Worm (Caenorhabditis elegans) whole organism, midembryonic: ENCODE measurements around the gene ZK177.9.

Source experiments
- T22C8.4 ChIP-seq: fragments of 200-800 bp; sonication (Bioruptor generic); IDR thresholded peaks from 2 replicates; pipeline ENCODE4 v1.3.6; 2022; ENCODE audit warnings: missing genetic modification characterization, missing compliant biosample characterization
- cog-1 ChIP-seq: sonication (generic microtip); optimal IDR thresholded peaks from 2 replicates; lab custom pipeline; 2016; ENCODE audit warnings: missing genetic modification characterization, missing compliant biosample characterization
- flt-1 ChIP-seq: fragments of 200-800 bp; sonication (Bioruptor generic); IDR thresholded peaks from 2 replicates; pipeline ENCODE4 v1.3.6; 2022; ENCODE audit warnings: missing genetic modification characterization, missing compliant biosample characterization
- klf-2 ChIP-seq: fragments of 200-800 bp; sonication (Bioruptor generic); conservative IDR thresholded peaks from 2 replicates; pipeline ENCODE4 v1.3.6; 2022; ENCODE audit warnings: missing genetic modification reagents, missing genetic modification characterization, missing compliant biosample characterization
- med-1 ChIP-seq: sonication (generic microtip); optimal IDR thresholded peaks from 2 replicates; lab custom pipeline; 2017; ENCODE audit warnings: missing genetic modification characterization, mild to moderate bottlenecking, missing compliant biosample characterization, antibody characterized with exemption, missing genetic modification reagents; ENCODE audit not compliant: insufficient read depth
- ref-1 ChIP-seq: fragments of 200-800 bp; sonication (Bioruptor generic); conservative IDR thresholded peaks from 2 replicates; pipeline ENCODE4 v1.3.6; 2022; ENCODE audit warnings: missing genetic modification reagents, missing genetic modification characterization, missing compliant biosample characterization
- tab-1 ChIP-seq: fragments of 200-800 bp; sonication (Bioruptor generic); IDR thresholded peaks from 2 replicates; pipeline ENCODE4 v1.3.6; 2022; ENCODE audit warnings: missing genetic modification characterization, missing compliant biosample characterization
- ztf-23 ChIP-seq: fragments of 200-800 bp; sonication (Bioruptor generic); IDR thresholded peaks from 2 replicates; pipeline ENCODE4 v1.3.6; 2022; ENCODE audit warnings: missing genetic modification reagents, missing genetic modification characterization, missing compliant biosample characterization
- ztf-29 ChIP-seq: fragments of 200-800 bp; sonication (Bioruptor generic); IDR thresholded peaks from 2 replicates; pipeline ENCODE4 v1.3.6; 2022; ENCODE audit warnings: missing genetic modification reagents, missing genetic modification characterization, missing compliant biosample characterization

ZK177.9 gene

DNA sequence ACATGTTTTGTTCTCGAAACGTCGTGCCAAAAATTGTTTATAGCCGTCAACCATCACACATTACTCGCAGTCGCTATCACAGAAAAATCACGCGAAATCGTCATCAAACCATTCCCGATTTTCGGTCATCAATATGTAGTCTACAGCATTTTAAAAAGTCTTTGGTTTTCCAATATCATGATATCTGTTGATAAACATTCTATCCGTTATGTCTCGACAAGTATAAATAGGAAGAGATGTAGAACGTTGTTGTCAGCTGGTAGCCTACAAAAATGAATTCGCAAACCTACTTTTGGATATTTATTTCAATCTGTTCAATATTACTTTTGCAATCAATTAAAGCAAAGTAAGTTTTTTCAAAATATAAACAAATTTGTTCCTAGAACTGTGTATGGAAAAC is 21.2 kb downstream of the ZK177.9 start, which contains the start of gene F12A10.1:
TSS of gene F12A10.1 (plus strand) at position 166 of the 400 bp plus-strand sequence.
- TF ChIP-seq klf-2 (GFP tag; lab: Robert Waterston, UW) (no peak), flt-1 (GFP tag; lab: Robert Waterston, UW) (no peak), tab-1 (GFP tag; lab: Robert Waterston, UW) (no peak), T22C8.4 (GFP tag; lab: Robert Waterston, UW) (no peak), ref-1 (no peak), cog-1 (no peak), med-1 (GFP tag; lab: Kevin White, UChicago) (no peak), ztf-23 (GFP tag; lab: Robert Waterston, UW) (no peak), ztf-29 (GFP tag; lab: Robert Waterston, UW) (no peak)

DNA sequence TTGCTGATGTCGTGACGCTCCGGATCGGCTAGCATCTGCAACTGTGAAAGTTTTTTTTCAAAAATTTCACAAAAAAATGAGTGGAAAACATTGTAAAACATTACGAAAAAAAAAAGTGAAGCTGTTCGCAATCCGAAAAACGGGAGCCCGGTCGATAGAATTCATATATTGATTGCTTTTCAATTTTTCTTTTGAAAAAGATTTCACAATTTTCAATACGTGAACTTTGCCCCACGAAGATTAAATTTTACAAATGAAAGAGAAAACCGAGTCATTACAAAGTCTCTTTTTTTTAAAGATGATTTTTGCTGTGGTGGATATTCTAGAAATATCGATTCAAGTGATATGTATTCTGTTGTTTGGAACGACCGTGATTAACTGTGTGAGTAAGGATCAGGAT is 23.1 kb downstream of the ZK177.9 start, which contains the start of gene F12A10.6:
TSS of gene F12A10.6 (minus strand) at position 101 of the 400 bp plus-strand sequence.
- TF ChIP-seq cog-1: no peak
- no peak for TF ChIP-seq tab-1 (GFP tag; lab: Robert Waterston, UW)
- TF ChIP-seq med-1 (GFP tag; lab: Kevin White, UChicago): no peak
- TF ChIP-seq ztf-23 (GFP tag; lab: Robert Waterston, UW): no peak
- no peak for TF ChIP-seq ztf-29 (GFP tag; lab: Robert Waterston, UW)
- TF ChIP-seq T22C8.4 (GFP tag; lab: Robert Waterston, UW): no peak
- no peak for TF ChIP-seq ref-1
- no peak for TF ChIP-seq flt-1 (GFP tag; lab: Robert Waterston, UW)
- TF ChIP-seq klf-2 (GFP tag; lab: Robert Waterston, UW): no peak

ce11 chrII:5487844-5488243 is 29.7 kb downstream of the ZK177.9 start, which contains the start of gene nep-5:
nep-5 (plus strand) TSS chrII:5488144.
- TF ChIP-seq ref-1 (no peak), tab-1 (GFP tag; lab: Robert Waterston, UW) (no peak)

DNA sequence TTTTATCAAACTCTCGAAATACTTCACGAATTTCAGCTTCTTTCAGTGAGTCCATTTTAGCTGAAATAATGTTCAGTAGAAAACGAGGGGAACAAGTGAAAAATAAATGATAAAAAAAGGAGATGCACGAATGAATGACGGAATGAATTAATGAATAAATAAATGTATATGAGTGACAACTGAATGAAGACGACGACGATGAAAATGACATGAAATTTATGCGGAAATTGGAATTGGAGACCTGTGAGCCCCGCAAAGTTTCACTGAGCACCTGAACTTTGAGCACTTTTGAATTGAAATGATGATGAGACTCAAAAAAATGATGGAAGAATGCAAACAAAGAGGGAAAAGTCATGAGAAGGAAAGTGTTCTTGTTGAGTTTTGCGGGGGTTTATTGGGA is 35.6 kb downstream of the ZK177.9 start, which contains the start of gene cal-8:
TSS of gene cal-8 (minus strand) at position 60 of the 400 bp plus-strand sequence.
- TF ChIP-seq ztf-29 (GFP tag; lab: Robert Waterston, UW) (no peak), ref-1 (no peak), ztf-23 (GFP tag; lab: Robert Waterston, UW) (no peak), T22C8.4 (GFP tag; lab: Robert Waterston, UW) (no peak), flt-1 (GFP tag; lab: Robert Waterston, UW) (no peak), klf-2 (GFP tag; lab: Robert Waterston, UW) (no peak), cog-1 (no peak), tab-1 (GFP tag; lab: Robert Waterston, UW) (no peak), med-1 (GFP tag; lab: Kevin White, UChicago) (no peak)

DNA sequence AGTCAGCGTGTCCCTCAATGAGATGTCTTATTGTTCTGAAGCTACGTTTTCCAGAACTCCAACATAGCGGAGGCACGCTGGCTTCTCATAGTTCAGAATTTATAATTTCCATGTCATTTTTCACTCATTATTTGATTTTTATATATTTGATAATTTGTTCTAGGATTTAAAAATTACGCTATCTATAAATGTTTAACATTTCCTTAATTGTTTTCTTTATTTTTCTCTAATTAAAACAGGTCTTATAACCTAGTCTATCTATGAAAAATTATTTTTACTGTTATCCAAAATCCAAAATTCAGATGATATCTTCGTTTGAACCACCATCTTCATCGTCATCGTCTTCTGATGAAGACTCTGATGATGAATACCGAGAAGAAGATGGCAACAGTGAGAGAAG is 39.2 kb downstream of the ZK177.9 start, which contains the start of gene F56D1.1:
TSS of gene F56D1.1 (plus strand) at position 301 of the 400 bp plus-strand sequence.
- TF ChIP-seq cog-1: no peak

DNA sequence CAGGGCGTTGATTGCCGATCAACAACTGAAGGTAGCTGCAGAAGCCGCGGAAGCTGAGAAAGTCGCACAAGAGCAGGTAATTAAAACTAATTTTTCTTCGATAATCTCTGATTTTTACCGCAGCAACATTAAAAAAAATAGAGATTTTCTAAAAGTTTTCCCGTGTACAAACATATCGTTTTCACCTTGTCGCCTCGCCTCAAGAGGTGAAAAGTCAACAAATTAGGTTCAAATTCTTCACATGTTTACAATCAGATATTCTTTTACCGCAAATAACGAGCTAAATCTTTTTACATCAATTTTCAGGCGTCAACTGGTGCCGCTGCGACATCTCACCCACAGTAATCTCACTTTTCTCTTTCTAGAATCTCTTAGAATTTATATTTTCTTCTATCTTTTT is 42.6 kb downstream of the ZK177.9 start, which contains the start of gene ilcr-2:
TSS of gene ilcr-2 (plus strand) at position 301 of the 400 bp plus-strand sequence.
- TF ChIP-seq T22C8.4 (GFP tag; lab: Robert Waterston, UW): no peak
- no peak for TF ChIP-seq tab-1 (GFP tag; lab: Robert Waterston, UW)
- TF ChIP-seq flt-1 (GFP tag; lab: Robert Waterston, UW): no peak
- TF ChIP-seq med-1 (GFP tag; lab: Kevin White, UChicago): no peak
- TF ChIP-seq ztf-29 (GFP tag; lab: Robert Waterston, UW): no peak
- no peak for TF ChIP-seq klf-2 (GFP tag; lab: Robert Waterston, UW)
- no peak for TF ChIP-seq cog-1
- TF ChIP-seq ref-1: no peak
- no peak for TF ChIP-seq ztf-23 (GFP tag; lab: Robert Waterston, UW)

DNA sequence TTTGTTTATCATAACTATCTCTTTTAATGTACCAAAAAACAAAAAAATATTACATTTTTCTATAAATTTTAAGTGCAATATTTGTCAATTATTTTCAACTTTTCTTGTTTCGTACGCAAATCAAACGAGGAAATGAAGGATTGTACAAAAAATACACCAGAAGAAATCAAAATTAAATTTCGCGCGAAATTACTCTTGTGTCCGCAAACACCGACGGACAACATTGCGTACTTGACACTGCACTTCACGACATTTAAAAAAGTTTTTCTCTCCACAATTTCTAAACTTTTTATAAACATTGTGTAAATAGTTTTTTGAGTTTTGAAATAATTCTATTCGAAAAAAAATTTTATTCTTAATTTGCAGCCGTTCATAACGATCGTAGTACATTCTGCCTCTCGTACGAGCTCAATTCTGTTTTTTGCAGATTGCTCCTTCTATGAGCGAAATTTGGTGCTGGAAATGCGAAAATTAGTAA is 43.6 kb downstream of the ZK177.9 start, which contains the start of gene mrps-16:
TSS of gene mrps-16 (plus strand) at position 428 of the 478 bp plus-strand sequence.
- TF ChIP-seq tab-1 (GFP tag; lab: Robert Waterston, UW) (no peak), flt-1 (GFP tag; lab: Robert Waterston, UW) (peak; percentile 41; the same call in 1 of the 2 replicates)
